Fruit fly (Drosophila melanogaster): ENCODE measurements around the gene mtrm.
A peak's percentile ranks its signal among the peaks of the same experiment; 100 is the strongest.

mtrm gene

dm6 chr3L:8458767-8459614, 46.2 kb downstream of the mtrm start (continued):
- TF ChIP-seq odd (GFP tag; optimal IDR thresholded peaks at IDR 0.05) (no peak), CG5180 (GFP tag; optimal IDR thresholded peaks at IDR 0.05) (no peak), CG14014 (GFP tag; IDR thresholded peaks at IDR 0.05) (no peak), CG11723 (GFP tag; optimal IDR thresholded peaks at IDR 0.05) (no peak), D (optimal IDR thresholded peaks at IDR 0.05) (peak; percentile 30), D (GFP tag; optimal IDR thresholded peaks at IDR 0.05) (peak; percentile 17), CG17361 (GFP tag; IDR thresholded peaks at IDR 0.05) (0 out of 3 replicates have a peak, but pooled peaks have one; percentile 22), CG9437 (GFP tag; optimal IDR thresholded peaks at IDR 0.05) (no peak), Ada2b (GFP tag; IDR thresholded peaks at IDR 0.05) (no peak), CG34224 (GFP tag; IDR thresholded peaks at IDR 0.05; ENCODE audit: partially characterized antibody) (no peak), CG11504 (tag; optimal IDR thresholded peaks at IDR 0.05) (peak; percentile 61), CG11456 (GFP tag; IDR thresholded peaks at IDR 0.05) (no peak), chm (GFP tag; IDR thresholded peaks at IDR 0.05) (no peak), disco-r (GFP tag; optimal IDR thresholded peaks at IDR 0.05) (no peak), jing (GFP tag; optimal IDR thresholded peaks at IDR 0.05) (no peak), CG11093 (GFP tag; IDR thresholded peaks at IDR 0.05) (no peak), NK7.1 (GFP tag; optimal IDR thresholded peaks at IDR 0.05) (no peak), Lpt (GFP tag; optimal IDR thresholded peaks at IDR 0.05) (no peak), CG10979 (tag; optimal IDR thresholded peaks at IDR 0.05) (peak; percentile 59), Opbp (GFP tag; IDR thresholded peaks at IDR 0.05; ENCODE audit: partially characterized antibody) (no peak), lmd (GFP tag; IDR thresholded peaks at IDR 0.05) (no peak), CG8089 (GFP tag; optimal IDR thresholded peaks at IDR 0.05) (no peak), CG12659 (GFP tag; optimal IDR thresholded peaks at IDR 0.05) (no peak), Atf3 (GFP tag; optimal IDR thresholded peaks at IDR 0.05) (no peak), Kr (GFP tag; optimal IDR thresholded peaks at IDR 0.05) (no peak), bigmax (GFP tag; optimal IDR thresholded peaks at IDR 0.05) (no peak), ac (GFP tag; optimal IDR thresholded peaks at IDR 0.05) (no peak), TFAM (GFP tag; optimal IDR thresholded peaks at IDR 0.05) (no peak), sna (GFP tag; IDR thresholded peaks at IDR 0.05; ENCODE audit: partially characterized antibody) (no peak), eyg (GFP tag; optimal IDR thresholded peaks at IDR 0.05) (no peak), fd3F (GFP tag; optimal IDR thresholded peaks at IDR 0.05) (no peak), CG10565 (GFP tag; optimal IDR thresholded peaks at IDR 0.05) (no peak), CTCF (GFP tag; optimal IDR thresholded peaks at IDR 0.05) (no peak), CG10959 (GFP tag; IDR thresholded peaks at IDR 0.05) (no peak), CG1602 (GFP tag; optimal IDR thresholded peaks at IDR 0.05) (no peak), hkb (optimal IDR thresholded peaks at IDR 0.05) (no peak), hkb (GFP tag; IDR thresholded peaks at IDR 0.05) (no peak), Dref (GFP tag; IDR thresholded peaks at IDR 0.05) (no peak), CkIIα-i1 (GFP tag; IDR thresholded peaks at IDR 0.05) (no peak), CG15073 (GFP tag; optimal IDR thresholded peaks at IDR 0.05) (no peak), cas (GFP tag; IDR thresholded peaks at IDR 0.05) (no peak), Bteb2 (GFP tag; optimal IDR thresholded peaks at IDR 0.05) (no peak), pros (GFP tag; optimal IDR thresholded peaks at IDR 0.05) (peak; percentile 79), CG15479 (GFP tag; optimal IDR thresholded peaks at IDR 0.05) (no peak), CG17328 (GFP tag; IDR thresholded peaks at IDR 0.05) (no peak), CG15514 (GFP tag; optimal IDR thresholded peaks at IDR 0.05) (no peak), BEAF-32 (GFP tag; optimal IDR thresholded peaks at IDR 0.05) (no peak), klu (GFP tag; IDR thresholded peaks at IDR 0.05) (no peak), Fer1 (GFP tag; optimal IDR thresholded peaks at IDR 0.05) (no peak), MBD-R2 (GFP tag; IDR thresholded peaks at IDR 0.05) (no peak), Sin3A (optimal IDR thresholded peaks at IDR 0.05) (no peak)
